Worm (Caenorhabditis elegans) whole organism, L1 larva: Measurements from ENCODE around the gene col-157.

Source experiments
- ceh-82 ChIP-seq, 3 experiments: fragments of 150-350 bp in 1 of 3; sonication (generic microtip) in 2 of 3; optimal IDR thresholded peaks; 2 replicates each; lab custom pipeline; 2014 to 2017; ENCODE audit warnings: missing biosample characterization in 3 of 3, missing genetic modification characterization in 3 of 3
- lin-13 ChIP-seq: fragments of 150-350 bp; optimal IDR thresholded peaks from 2 replicates; lab custom pipeline; 2014; ENCODE audit warnings: missing biosample characterization, missing genetic modification reagents, missing genetic modification characterization
- ztf-4 ChIP-seq: fragments of 150-350 bp; optimal IDR thresholded peaks from 2 replicates; lab custom pipeline; 2014; ENCODE audit warnings: missing biosample characterization, missing genetic modification characterization

- TF ChIP-seq lin-13 (GFP tag; lab: Kevin White, UChicago) = no peak
- no peak for TF ChIP-seq ceh-82 (tag; optimal IDR thresholded peaks at IDR 0.05; lab: Kevin White, UChicago)
- no peak for TF ChIP-seq ztf-4 (tag; lab: Kevin White, UChicago)
Observed at ce11 chrV:11527531-11527930, 43.7 kb downstream of the col-157 start, which contains the start of gene ccch-1.
